Worm (Caenorhabditis elegans) whole organism, L2 larva: Measurements from ENCODE around the gene ccpp-6.

Experiments
- ama-1 ChIP-seq: fragments of 150-350 bp; optimal IDR thresholded peaks from 2 replicates; lab custom pipeline; 2018; ENCODE audit warnings: inconsistent platforms
- blmp-1 ChIP-seq: sonication (generic microtip); optimal IDR thresholded peaks from 2 replicates; lab custom pipeline; 2017; ENCODE audit warnings: missing genetic modification characterization, mild to moderate bottlenecking, missing compliant biosample characterization, antibody characterized with exemption, moderate library complexity; ENCODE audit not compliant: insufficient read depth
- egl-27 ChIP-seq: sonication (generic microtip); optimal IDR thresholded peaks from 3 replicates; lab custom pipeline; 2017; ENCODE audit warnings: missing biosample characterization, missing genetic modification reagents, missing genetic modification characterization
- lin-39 ChIP-seq: fragments of 150-350 bp; optimal IDR thresholded peaks from 2 replicates; lab custom pipeline; 2014; ENCODE audit warnings: missing biosample characterization, missing genetic modification reagents, missing genetic modification characterization
- mdl-1 ChIP-seq, 2 experiments: fragments of 150-350 bp in 1 of 2; sonication (generic microtip) in 1 of 2; optimal IDR thresholded peaks; 2 replicates each; lab custom pipeline; 2017; ENCODE audit warnings: missing biosample characterization in 2 of 2, missing genetic modification characterization in 2 of 2
- nhr-11 ChIP-seq: fragments of 150-350 bp; optimal IDR thresholded peaks from 2 replicates; lab custom pipeline; 2014; ENCODE audit warnings: missing biosample characterization, missing genetic modification characterization
- nhr-237 ChIP-seq: fragments of 150-350 bp; optimal IDR thresholded peaks from 2 replicates; lab custom pipeline; 2014; ENCODE audit warnings: missing biosample characterization, missing genetic modification characterization
- nhr-6 ChIP-seq: fragments of 150-350 bp; optimal IDR thresholded peaks from 2 replicates; lab custom pipeline; 2014; ENCODE audit warnings: missing biosample characterization, missing genetic modification characterization
- nhr-77 ChIP-seq: fragments of 150-350 bp; optimal IDR thresholded peaks from 2 replicates; lab custom pipeline; 2014; ENCODE audit warnings: missing biosample characterization, missing genetic modification characterization
- unc-39 ChIP-seq: fragments of 150-350 bp; optimal IDR thresholded peaks from 2 replicates; lab custom pipeline; 2014; ENCODE audit warnings: missing biosample characterization, missing genetic modification characterization
- unc-62 ChIP-seq: fragments of 150-350 bp; optimal IDR thresholded peaks from 2 replicates; lab custom pipeline; 2014; ENCODE audit warnings: missing biosample characterization, missing genetic modification reagents, missing genetic modification characterization
- zag-1 ChIP-seq: fragments of 150-350 bp; optimal IDR thresholded peaks from 2 replicates; lab custom pipeline; 2014; ENCODE audit warnings: missing biosample characterization, missing genetic modification characterization

DNA sequence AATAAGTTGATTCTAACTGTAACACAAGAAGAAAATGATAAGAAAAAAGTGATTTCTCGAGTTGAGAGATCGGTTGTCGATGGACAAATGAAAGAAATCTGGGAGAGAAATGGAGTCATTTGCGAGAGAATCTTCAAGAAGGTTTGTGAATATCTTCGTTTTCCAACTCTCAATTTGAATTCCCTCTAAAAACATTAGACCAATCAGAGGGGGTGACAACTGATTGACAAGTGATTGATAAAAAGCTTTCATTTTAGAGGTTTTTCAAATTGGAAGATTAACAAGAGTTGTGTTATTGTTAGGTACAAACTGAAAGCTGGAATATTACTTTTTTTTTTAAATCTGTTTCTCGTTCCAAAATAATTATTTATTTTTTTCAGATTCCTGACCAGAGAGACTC is 30.8 kb upstream of the ccpp-6 start:
- TF ChIP-seq zag-1 (no peak), nhr-6 (tag; lab: Kevin White, UChicago) (no peak), lin-39 (tag; lab: Kevin White, UChicago) (no peak), nhr-11 (tag; lab: Kevin White, UChicago) (no peak), unc-62 (no peak), ama-1 (lab: Kevin White, UChicago) (no peak), nhr-237 (tag; lab: Kevin White, UChicago) (no peak), unc-39 (tag; lab: Kevin White, UChicago) (no peak), blmp-1 (no peak), nhr-77 (tag; lab: Kevin White, UChicago) (no peak), mdl-1 (tag; optimal IDR thresholded peaks at IDR 0.05; lab: Kevin White, UChicago) (no peak), egl-27 (no peak)
